Worm (Caenorhabditis elegans): ENCODE data around the gene F19G12.8.

DNA sequence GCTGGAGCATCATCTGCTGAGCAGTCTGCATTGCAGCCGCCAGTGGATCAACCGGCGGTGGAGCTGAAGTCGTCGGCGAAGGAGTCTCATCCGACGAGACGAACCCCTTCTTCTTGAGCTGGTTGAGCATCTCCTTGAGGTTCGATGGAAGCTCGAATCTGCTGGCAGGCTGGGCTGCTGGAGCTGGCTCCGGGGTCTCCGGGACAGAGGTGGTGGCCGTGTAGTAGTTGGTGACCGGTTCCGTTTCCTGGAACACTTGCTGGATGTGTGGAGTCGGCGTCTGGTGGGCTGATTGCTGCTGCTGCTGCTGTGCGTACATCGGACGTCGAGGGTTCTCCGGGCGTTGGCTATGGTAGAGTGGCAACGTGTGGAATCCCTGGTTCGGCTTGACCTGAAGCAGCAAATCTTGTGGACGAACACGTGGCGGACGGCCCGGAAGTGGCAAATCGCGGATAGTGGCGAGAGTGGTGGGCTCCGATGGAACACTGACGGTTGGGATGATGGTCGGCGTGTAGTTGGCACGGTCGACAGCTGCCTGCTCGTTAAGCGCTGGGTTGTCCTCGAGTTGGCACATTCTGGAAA lies 24.6 kb downstream of the F19G12.8 start:
- TF ChIP-seq snpc-4 (tag; optimal IDR thresholded peaks at IDR 0.05) (no peak), nhr-76 (tag; optimal IDR thresholded peaks at IDR 0.05) (no peak), elt-1 (tag; optimal IDR thresholded peaks at IDR 0.05) (no peak), unc-62 (GFP tag; optimal IDR thresholded peaks at IDR 0.05) (no peak), lsy-12 (tag; optimal IDR thresholded peaks at IDR 0.05) (no peak), tbx-2 (tag; optimal IDR thresholded peaks at IDR 0.05) (no peak), ama-1 (optimal IDR thresholded peaks at IDR 0.05) (no peak), zag-1 (tag; optimal IDR thresholded peaks at IDR 0.05) (no peak), elt-3 (tag; optimal IDR thresholded peaks at IDR 0.05) (no peak)
